Fruit fly (Drosophila melanogaster): Measurements from ENCODE around the gene CG3407.
A peak's percentile ranks its signal among the peaks of the same experiment; 100 is the strongest.

The CG3407 gene

DNA sequence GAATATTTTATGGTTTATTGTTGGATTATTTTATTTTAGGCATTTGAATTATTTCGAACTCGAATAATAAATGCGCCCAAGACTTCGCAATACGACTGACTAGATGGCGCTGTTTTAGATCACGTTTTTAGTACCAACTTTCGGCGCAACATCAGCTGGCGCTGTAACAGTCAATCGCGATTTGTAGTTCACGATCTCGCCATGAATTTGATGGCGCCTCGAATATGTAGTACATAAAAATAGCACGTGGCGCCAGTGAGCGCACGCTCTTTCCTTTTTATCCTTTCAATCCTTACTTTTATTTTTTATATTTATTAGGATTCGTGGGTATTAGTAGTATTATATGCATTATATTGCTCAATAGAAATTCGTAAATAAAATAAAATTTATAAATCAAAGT is 27.0 kb downstream of the CG3407 start (continued):
- peak; percentile 73 for TF ChIP-seq shn (GFP tag; optimal IDR thresholded peaks at IDR 0.05)
- peak; percentile 83 for TF ChIP-seq CG8290 (GFP tag; optimal IDR thresholded peaks at IDR 0.05)
- TF ChIP-seq CG8290 (tag; optimal IDR thresholded peaks at IDR 0.05): peak; percentile 28 to 82
- peak; percentile 72 for TF ChIP-seq PHDP (tag; optimal IDR thresholded peaks at IDR 0.05)
- peak; percentile 59 for TF ChIP-seq CG7786 (GFP tag; optimal IDR thresholded peaks at IDR 0.05)
- no peak for TF ChIP-seq Asciz (GFP tag; optimal IDR thresholded peaks at IDR 0.05)
- peak; percentile 36; the same call in 1 of the 2 replicates for TF ChIP-seq dimm (GFP tag; IDR thresholded peaks at IDR 0.05)
- peak; percentile 52 for TF ChIP-seq CG6272 (GFP tag; IDR thresholded peaks at IDR 0.05)
- TF ChIP-seq CG15696 (tag; optimal IDR thresholded peaks at IDR 0.05): peak; percentile 80
- TF ChIP-seq CG3163 (GFP tag; optimal IDR thresholded peaks at IDR 0.05): peak; percentile 44
- no peak for TF ChIP-seq Doc3 (GFP tag; IDR thresholded peaks at IDR 0.05; ENCODE audit: partially characterized antibody)
- peak; percentile 92 for TF ChIP-seq slbo (GFP tag; IDR thresholded peaks at IDR 0.05)
- peak; percentile 39; the same call in 1 of the 2 replicates for TF ChIP-seq wdn (GFP tag; IDR thresholded peaks at IDR 0.05)
- peak; percentile 81 for TF ChIP-seq CG16779 (GFP tag; IDR thresholded peaks at IDR 0.05)
- no peak for TF ChIP-seq CG17186 (GFP tag; optimal IDR thresholded peaks at IDR 0.05)
- peak; percentile 92 for TF ChIP-seq Chrac-16 (GFP tag; optimal IDR thresholded peaks at IDR 0.05)
- TF ChIP-seq CG11456 (GFP tag; IDR thresholded peaks at IDR 0.05): peak; percentile 99
- peak; percentile 50 for TF ChIP-seq CG12942 (GFP tag; optimal IDR thresholded peaks at IDR 0.05)
- peak; percentile 53 for TF ChIP-seq CG4404 (GFP tag; IDR thresholded peaks at IDR 0.05)
- TF ChIP-seq CG2202 (tag; optimal IDR thresholded peaks at IDR 0.05): peak; percentile 50
- TF ChIP-seq CG4424 (GFP tag; optimal IDR thresholded peaks at IDR 0.05): peak; percentile 65
- peak; percentile 63 for TF ChIP-seq sr (GFP tag; IDR thresholded peaks at IDR 0.05)
- peak; percentile 89 for TF ChIP-seq dysf (GFP tag; IDR thresholded peaks at IDR 0.05)
- peak; percentile 54 for TF ChIP-seq ab (GFP tag; optimal IDR thresholded peaks at IDR 0.05)
- TF ChIP-seq D19B (GFP tag; optimal IDR thresholded peaks at IDR 0.05): no peak
- peak; percentile 30; the same call in 1 of the 3 replicates for TF ChIP-seq Opbp (GFP tag; IDR thresholded peaks at IDR 0.05; ENCODE audit: partially characterized antibody)
- TF ChIP-seq CG3407 (GFP tag; optimal IDR thresholded peaks at IDR 0.05): peak; percentile 61
- TF ChIP-seq CG34224 (GFP tag; IDR thresholded peaks at IDR 0.05; ENCODE audit: partially characterized antibody): no peak
- peak; percentile 77 for TF ChIP-seq Dek (tag; optimal IDR thresholded peaks at IDR 0.05)
- no peak for TF ChIP-seq CG1647 (GFP tag; optimal IDR thresholded peaks at IDR 0.05)
- no peak for TF ChIP-seq run (tag; optimal IDR thresholded peaks at IDR 0.05)
- peak; percentile 35 for TF ChIP-seq CG2116 (GFP tag; optimal IDR thresholded peaks at IDR 0.05)
- no peak for TF ChIP-seq jigr1 (GFP tag; IDR thresholded peaks at IDR 0.05)
- TF ChIP-seq repo (GFP tag; optimal IDR thresholded peaks at IDR 0.05): peak; percentile 10
- peak; percentile 84 for TF ChIP-seq Atf3 (GFP tag; optimal IDR thresholded peaks at IDR 0.05)
- TF ChIP-seq CG8478 (optimal IDR thresholded peaks at IDR 0.05): no peak
- TF ChIP-seq Dip3 (GFP tag; optimal IDR thresholded peaks at IDR 0.05): peak; percentile 19
- peak; percentile 69; the same call in 2 of the 3 replicates for TF ChIP-seq CG2889 (GFP tag; IDR thresholded peaks at IDR 0.05)
- peak in 1 of 3 experiments; percentile 33 for TF ChIP-seq lola (GFP tag; optimal IDR thresholded peaks at IDR 0.05)
- peak; percentile 54; the same call in 1 of the 3 replicates for TF ChIP-seq CG6175 (GFP tag; IDR thresholded peaks at IDR 0.05)
- TF ChIP-seq Med (GFP tag): peak; percentile 96
- TF ChIP-seq tap (tag; optimal IDR thresholded peaks at IDR 0.05): no peak
- no peak for TF ChIP-seq zen2 (GFP tag; IDR thresholded peaks at IDR 0.05; ENCODE audit: partially characterized antibody)
- TF ChIP-seq sqz (GFP tag; optimal IDR thresholded peaks at IDR 0.05): no peak
- TF ChIP-seq Dad (GFP tag; optimal IDR thresholded peaks at IDR 0.05): peak; percentile 18
- peak; percentile 80 for TF ChIP-seq Hr3 (GFP tag; optimal IDR thresholded peaks at IDR 0.05)
- TF ChIP-seq CG10274 (GFP tag; optimal IDR thresholded peaks at IDR 0.05): no peak
- no peak for TF ChIP-seq CG16813 (GFP tag; IDR thresholded peaks at IDR 0.05; ENCODE audit: partially characterized antibody)
- TF ChIP-seq Trl (optimal IDR thresholded peaks at IDR 0.05): no peak
- TF ChIP-seq Trl (GFP tag; optimal IDR thresholded peaks at IDR 0.05): peak; percentile 73
- peak; percentile 11 for TF ChIP-seq cwo (GFP tag; optimal IDR thresholded peaks at IDR 0.05)
- peak; percentile 17 for TF ChIP-seq pzg (GFP tag; optimal IDR thresholded peaks at IDR 0.05)

Data from whole organism, embryonic.